Fruit fly (Drosophila melanogaster) whole organism, embryonic: ENCODE results near the gene Sce.

Source experiments
- B-H1 ChIP-seq: fragments of 200-800 bp; sonication (Bioruptor generic); IDR thresholded peaks from 3 replicates; pipeline ENCODE4 v1.3.6; 2022; ENCODE audit warnings: missing biosample characterization, missing genetic modification characterization
- CG10959 ChIP-seq: fragments of 200-800 bp; sonication (Bioruptor generic); IDR thresholded peaks from 2 replicates; pipeline ENCODE4 v1.3.6; 2022; ENCODE audit warnings: missing biosample characterization, missing genetic modification characterization
- CG11696 ChIP-seq: fragments of 200-800 bp; sonication (Bioruptor generic); IDR thresholded peaks from 2 replicates; pipeline ENCODE4 v1.3.6; 2022; ENCODE audit warnings: missing biosample characterization, missing genetic modification characterization
- CG17359 ChIP-seq: fragments of 200-800 bp; sonication (Bioruptor generic); optimal IDR thresholded peaks from 3 replicates; lab custom pipeline; 2018; ENCODE audit warnings: missing biosample characterization, mild to moderate bottlenecking, missing genetic modification characterization, moderate library complexity
- CG17361 ChIP-seq: fragments of 200-800 bp; sonication (Bioruptor generic); IDR thresholded peaks from 3 replicates; pipeline ENCODE4 v1.3.6; 2022; ENCODE audit warnings: missing biosample characterization, missing genetic modification characterization
- CG1832 ChIP-seq: fragments of 200-800 bp; sonication (Bioruptor generic); optimal IDR thresholded peaks from 2 replicates; lab custom pipeline; 2017; ENCODE audit warnings: missing biosample characterization, mild to moderate bottlenecking, missing genetic modification characterization, inconsistent platforms
- CG31365 ChIP-seq: fragments of 200-800 bp; sonication (Bioruptor generic); optimal IDR thresholded peaks from 2 replicates; lab custom pipeline; 2018; ENCODE audit warnings: missing biosample characterization, mild to moderate bottlenecking, missing genetic modification characterization
- CG31441 ChIP-seq: fragments of 200-800 bp; sonication (Bioruptor generic); IDR thresholded peaks from 2 replicates; pipeline ENCODE4 v1.3.6; 2022; ENCODE audit warnings: missing biosample characterization, missing genetic modification characterization
- CG32532 ChIP-seq: fragments of 200-800 bp; sonication (Bioruptor generic); IDR thresholded peaks from 2 replicates; pipeline ENCODE4 v1.3.6; 2022; ENCODE audit warnings: missing biosample characterization, missing genetic modification characterization
- CG33213 ChIP-seq: fragments of 200-800 bp; sonication (Bioruptor generic); optimal IDR thresholded peaks from 3 replicates; lab custom pipeline; 2016; ENCODE audit warnings: missing biosample characterization, missing genetic modification characterization
- CG42726 ChIP-seq: fragments of 200-800 bp; sonication (Bioruptor generic); IDR thresholded peaks from 2 replicates; pipeline ENCODE4 v1.3.6; 2022; ENCODE audit warnings: missing biosample characterization, missing genetic modification characterization; ENCODE audit not compliant: partially characterized antibody
- CG7839 ChIP-seq: fragments of 200-800 bp; sonication (Bioruptor generic); optimal IDR thresholded peaks from 3 replicates; lab custom pipeline; 2018; ENCODE audit warnings: missing biosample characterization, mild to moderate bottlenecking, missing genetic modification characterization, moderate library complexity
- CG8944 ChIP-seq: fragments of 200-800 bp; sonication (Bioruptor generic); optimal IDR thresholded peaks from 3 replicates; lab custom pipeline; 2016; ENCODE audit warnings: missing biosample characterization, missing genetic modification characterization
- CG9727 ChIP-seq: fragments of 200-800 bp; sonication (Bioruptor generic); optimal IDR thresholded peaks from 3 replicates; lab custom pipeline; 2017; ENCODE audit warnings: missing biosample characterization, mild to moderate bottlenecking, missing genetic modification characterization
- Dfd ChIP-seq, 2 experiments: fragments of >200 bp; optimal IDR thresholded peaks; 2 replicates each; lab custom pipeline; 2017; ENCODE audit warnings: missing biosample characterization in 2 of 2, missing genetic modification characterization in 2 of 2
- Doc2 ChIP-seq: fragments of 200-800 bp; sonication (Bioruptor generic); IDR thresholded peaks from 2 replicates; pipeline ENCODE4 v1.3.6; 2022; ENCODE audit warnings: missing biosample characterization, missing genetic modification characterization
- E2f2 ChIP-seq: fragments of 200-800 bp; sonication (Bioruptor generic); IDR thresholded peaks from 2 replicates; pipeline ENCODE4 v1.3.6; 2022; ENCODE audit warnings: missing biosample characterization, missing genetic modification characterization
- Eip74EF ChIP-seq, 2 experiments: fragments of 200-800 bp in 1 of 2; fragments of >200 bp in 1 of 2; sonication (Bioruptor generic) in 1 of 2; optimal IDR thresholded peaks; 2 replicates each; lab custom pipeline; 2017 to 2019; ENCODE audit warnings: missing biosample characterization in 2 of 2, missing genetic modification characterization in 2 of 2, mild to moderate bottlenecking in 1 of 2, moderate library complexity in 1 of 2
- Ets97D ChIP-seq: fragments of 200-800 bp; sonication (Bioruptor generic); optimal IDR thresholded peaks from 3 replicates; lab custom pipeline; 2016; ENCODE audit warnings: missing biosample characterization, missing genetic modification characterization
- Hr3 ChIP-seq: fragments of 200-800 bp; sonication (Bioruptor generic); optimal IDR thresholded peaks from 3 replicates; lab custom pipeline; 2016; ENCODE audit warnings: missing biosample characterization, missing genetic modification characterization
- Max ChIP-seq: fragments of 200-800 bp; sonication (Bioruptor generic); optimal IDR thresholded peaks from 2 replicates; lab custom pipeline; 2016; ENCODE audit warnings: missing biosample characterization, mild to moderate bottlenecking, missing genetic modification characterization
- NC2β ChIP-seq: fragments of 200-800 bp; sonication (Bioruptor generic); optimal IDR thresholded peaks from 2 replicates; lab custom pipeline; 2016; ENCODE audit warnings: missing biosample characterization, missing genetic modification characterization
- Neu2 ChIP-seq: fragments of 200-800 bp; sonication (Bioruptor generic); optimal IDR thresholded peaks from 3 replicates; lab custom pipeline; 2016; ENCODE audit warnings: missing biosample characterization, missing genetic modification characterization, borderline replicate concordance
- PHDP ChIP-seq: fragments of 200-800 bp; sonication (Bioruptor generic); optimal IDR thresholded peaks from 3 replicates; lab custom pipeline; 2018; ENCODE audit warnings: missing biosample characterization, mild to moderate bottlenecking, missing genetic modification characterization, moderate library complexity
- Ravus ChIP-seq: fragments of 200-800 bp; sonication (Bioruptor generic); IDR thresholded peaks from 2 replicates; pipeline ENCODE4 v1.3.6; 2022; ENCODE audit warnings: missing biosample characterization, missing genetic modification characterization
- Stat92E ChIP-seq, 3 experiments: fragments of >200 bp in 2 of 3; fragments of 200-800 bp in 1 of 3; sonication (Bioruptor generic) in 1 of 3; optimal IDR thresholded peaks; 2 replicates each; lab custom pipeline; 2017 to 2019; ENCODE audit warnings: missing biosample characterization in 3 of 3, missing genetic modification characterization in 3 of 3, mild to moderate bottlenecking in 1 of 3, moderate library complexity in 1 of 3
- ap ChIP-seq: fragments of 200-800 bp; sonication (Bioruptor generic); IDR thresholded peaks from 2 replicates; pipeline ENCODE4 v1.3.6; 2022; ENCODE audit warnings: missing biosample characterization, missing genetic modification characterization
- bbx ChIP-seq: fragments of 200-800 bp; sonication (Bioruptor generic); IDR thresholded peaks from 2 replicates; pipeline ENCODE4 v1.3.6; 2022; ENCODE audit warnings: missing biosample characterization, missing genetic modification characterization; ENCODE audit not compliant: partially characterized antibody
- br ChIP-seq: fragments of >200 bp; optimal IDR thresholded peaks from 2 replicates; lab custom pipeline; 2017
- bsh ChIP-seq, 2 experiments: fragments of 200-800 bp; sonication (Bioruptor generic); optimal IDR thresholded peaks; 2 replicates each; lab custom pipeline; 2017 to 2018; ENCODE audit warnings: mild to moderate bottlenecking in 2 of 2, missing biosample characterization in 2 of 2, missing genetic modification characterization in 2 of 2, moderate library complexity in 1 of 2
- caup ChIP-seq: fragments of 200-800 bp; sonication (Bioruptor generic); optimal IDR thresholded peaks from 3 replicates; lab custom pipeline; 2017; ENCODE audit warnings: missing biosample characterization, mild to moderate bottlenecking, missing genetic modification characterization, moderate library complexity; ENCODE audit not compliant: severe bottlenecking
- crol ChIP-seq: fragments of 200-800 bp; sonication (Bioruptor generic); IDR thresholded peaks from 2 replicates; pipeline ENCODE4 v1.3.6; 2022; ENCODE audit warnings: missing biosample characterization, missing genetic modification characterization
- danr ChIP-seq: fragments of 200-800 bp; sonication (Bioruptor generic); IDR thresholded peaks from 2 replicates; pipeline ENCODE4 v1.3.6; 2022; ENCODE audit warnings: missing biosample characterization, missing genetic modification characterization
- ewg ChIP-seq: fragments of 200-800 bp; sonication (Bioruptor generic); optimal IDR thresholded peaks from 3 replicates; lab custom pipeline; 2017; ENCODE audit warnings: mild to moderate bottlenecking, missing biosample characterization, missing genetic modification reagents, missing genetic modification characterization
- her ChIP-seq: fragments of 200-800 bp; sonication (Bioruptor generic); optimal IDR thresholded peaks from 2 replicates; lab custom pipeline; 2016; ENCODE audit warnings: missing biosample characterization, missing genetic modification characterization
- ken ChIP-seq: fragments of 200-800 bp; sonication (Bioruptor generic); IDR thresholded peaks from 3 replicates; pipeline ENCODE4 v1.3.6; 2022; ENCODE audit warnings: missing biosample characterization, missing genetic modification characterization
- nerfin-2 ChIP-seq: fragments of 200-800 bp; sonication (Bioruptor generic); IDR thresholded peaks from 2 replicates; pipeline ENCODE4 v1.3.6; 2022; ENCODE audit warnings: missing biosample characterization, missing genetic modification characterization; ENCODE audit not compliant: partially characterized antibody
- oc ChIP-seq: fragments of 200-800 bp; sonication (Bioruptor generic); optimal IDR thresholded peaks from 2 replicates; lab custom pipeline; 2018; ENCODE audit warnings: missing biosample characterization, mild to moderate bottlenecking, missing genetic modification characterization, moderate library complexity
- onecut ChIP-seq: fragments of 200-800 bp; sonication (Bioruptor generic); IDR thresholded peaks from 2 replicates; pipeline ENCODE4 v1.3.6; 2022; ENCODE audit warnings: missing biosample characterization, missing genetic modification characterization
- psq ChIP-seq: fragments of 200-800 bp; sonication (Bioruptor generic); optimal IDR thresholded peaks from 2 replicates; lab custom pipeline; 2017; ENCODE audit warnings: missing biosample characterization, missing genetic modification characterization
- rib ChIP-seq: fragments of 200-800 bp; sonication (Bioruptor generic); IDR thresholded peaks from 2 replicates; pipeline ENCODE4 v1.3.6; 2022; ENCODE audit warnings: missing biosample characterization, missing genetic modification characterization
- run ChIP-seq: fragments of 200-800 bp; sonication (Bioruptor generic); optimal IDR thresholded peaks from 3 replicates; lab custom pipeline; 2018; ENCODE audit warnings: missing biosample characterization, mild to moderate bottlenecking, missing genetic modification characterization
- schlank ChIP-seq: fragments of 200-800 bp; sonication (Bioruptor generic); optimal IDR thresholded peaks from 2 replicates; lab custom pipeline; 2018; ENCODE audit warnings: missing biosample characterization, mild to moderate bottlenecking, missing genetic modification characterization
- scrt ChIP-seq: fragments of 200-800 bp; sonication (Bioruptor generic); optimal IDR thresholded peaks from 2 replicates; lab custom pipeline; 2018; ENCODE audit warnings: missing biosample characterization, mild to moderate bottlenecking, missing genetic modification characterization, moderate library complexity
- sim ChIP-seq: fragments of 200-800 bp; sonication (Bioruptor generic); IDR thresholded peaks from 2 replicates; pipeline ENCODE4 v1.3.6; 2022; ENCODE audit warnings: missing biosample characterization, missing genetic modification characterization
- slbo ChIP-seq: fragments of 200-800 bp; sonication (Bioruptor generic); IDR thresholded peaks from 2 replicates; pipeline ENCODE4 v1.3.6; 2022; ENCODE audit warnings: missing biosample characterization, missing genetic modification characterization
- slp2 ChIP-seq: fragments of 200-800 bp; sonication (Bioruptor generic); optimal IDR thresholded peaks from 2 replicates; lab custom pipeline; 2016; ENCODE audit warnings: missing biosample characterization, missing genetic modification characterization
- vnd ChIP-seq: fragments of 200-800 bp; sonication (Bioruptor generic); IDR thresholded peaks from 3 replicates; pipeline ENCODE4 v1.3.6; 2022; ENCODE audit warnings: missing biosample characterization, missing genetic modification characterization; ENCODE audit not compliant: partially characterized antibody
- zen2 ChIP-seq: fragments of 200-800 bp; sonication (Bioruptor generic); IDR thresholded peaks from 3 replicates; pipeline ENCODE4 v1.3.6; 2022; ENCODE audit warnings: missing biosample characterization, missing genetic modification characterization; ENCODE audit not compliant: partially characterized antibody

Sce gene

dm6 chr3R:27706581-27707181 lies 24.9 kb upstream of the Sce start, which contains the start of the genes CROT and CG12877 (continued):
- TF ChIP-seq Eip74EF (GFP tag; optimal IDR thresholded peaks at IDR 0.05; lab: Kevin White, UChicago) (no peak), Max (peak; percentile 83), PHDP (tag; lab: Kevin White, UChicago) (peak; percentile 80), B-H1 (GFP tag; lab: Robert Waterston, UW) (peak; percentile 28; the same call in 1 of the 3 replicates), slbo (GFP tag; lab: Robert Waterston, UW) (peak; percentile 89), Dfd (GFP tag; optimal IDR thresholded peaks at IDR 0.05; lab: Kevin White, UChicago) (no peak), run (peak; percentile 24), vnd (GFP tag; lab: Robert Waterston, UW) (no peak), NC2β (GFP tag; lab: Kevin White, UChicago) (peak; percentile 41), zen2 (GFP tag; lab: Robert Waterston, UW) (no peak), Hr3 (GFP tag; lab: Kevin White, UChicago) (peak; percentile 89), danr (GFP tag; lab: Robert Waterston, UW) (peak; percentile 75; the same call in 1 of the 2 replicates), Ravus (GFP tag; lab: Robert Waterston, UW) (peak; percentile 17), CG1832 (GFP tag; lab: Kevin White, UChicago) (peak; percentile 49), ken (peak; percentile 68; the same call in 2 of the 3 replicates), rib (0 out of 2 replicates have a peak, but pooled peaks have one; percentile 44), CG33213 (GFP tag; lab: Kevin White, UChicago) (no peak), ewg (GFP tag; lab: Kevin White, UChicago) (peak; percentile 69), Neu2 (GFP tag; lab: Kevin White, UChicago) (no peak), psq (peak; percentile 40), Ets97D (GFP tag; lab: Kevin White, UChicago) (peak; percentile 4), CG10959 (peak; percentile 33; the same call in 1 of the 2 replicates), CG31441 (GFP tag; lab: Robert Waterston, UW) (peak; percentile 80), CG42726 (GFP tag; lab: Robert Waterston, UW) (no peak), CG17359 (tag; lab: Kevin White, UChicago) (peak; percentile 64), slp2 (GFP tag; lab: Kevin White, UChicago) (no peak), CG32532 (GFP tag; lab: Robert Waterston, UW) (peak; percentile 84), scrt (GFP tag; lab: Kevin White, UChicago) (peak; percentile 65), her (GFP tag; lab: Kevin White, UChicago) (no peak), CG11696 (no peak), Stat92E (GFP tag; optimal IDR thresholded peaks at IDR 0.05; lab: Kevin White, UChicago) (no peak), br (lab: Kevin White, UChicago) (no peak), bsh (GFP tag; optimal IDR thresholded peaks at IDR 0.05; lab: Kevin White, UChicago) (peak in 1 of 2 experiments; percentile 77), E2f2 (peak; percentile 65), CG17361 (peak; percentile 92), CG7839 (tag; lab: Kevin White, UChicago) (peak; percentile 82), oc (tag; lab: Kevin White, UChicago) (peak; percentile 41), CG9727 (GFP tag; lab: Kevin White, UChicago) (peak; percentile 80), sim (GFP tag; lab: Robert Waterston, UW) (peak; percentile 17; the same call in 1 of the 2 replicates), schlank (tag; lab: Kevin White, UChicago) (peak; percentile 50), Doc2 (peak; percentile 59; the same call in 1 of the 2 replicates), CG8944 (peak; percentile 17), caup (peak; percentile 58), nerfin-2 (GFP tag; lab: Robert Waterston, UW) (no peak), CG31365 (tag; lab: Kevin White, UChicago) (no peak), crol (GFP tag; lab: Robert Waterston, UW) (no peak), ap (GFP tag; lab: Robert Waterston, UW) (peak; percentile 68), bbx (GFP tag; lab: Robert Waterston, UW) (no peak), onecut (GFP tag; lab: Robert Waterston, UW) (peak; percentile 42)
